Worm (Caenorhabditis elegans): Measurements from ENCODE around the gene Y81G3A.2.
"Not testable (repeated sequence)": the region's sequence is repeated elsewhere in the genome, so short reads cannot be mapped to it uniquely, and the experiment has no call there.

Gene Y81G3A.2

ce11 chrII:13080607-13081006 lies at the start of gene Y81G3A.2:
TSS of gene Y81G3A.2 (plus strand) at chrII:13080907.
- not testable (repeated sequence) for TF ChIP-seq dao-5, him-1, W03F9.2 (tag; optimal IDR thresholded peaks at IDR 0.05)

ce11 chrII:13031649-13032191 lies 49.0 kb upstream of the Y81G3A.2 start, which contains the start of gene F18A11.2:
TSS of gene F18A11.2 (plus strand) at chrII:13031699.
- not testable (repeated sequence) for TF ChIP-seq W03F9.2, dao-5, him-1 (tag; optimal IDR thresholded peaks at IDR 0.05)

ce11 chrII:13036717-13037116 lies 44.0 kb upstream of the Y81G3A.2 start, which contains the start of gene F18A11.3:
TSS of gene F18A11.3 (minus strand) at chrII:13036841.
- no peak for TF ChIP-seq dao-5 (tag; optimal IDR thresholded peaks at IDR 0.05)
- TF ChIP-seq him-1 (tag; optimal IDR thresholded peaks at IDR 0.05): no peak

ce11 chrII:13043433-13044054 lies 37.2 kb upstream of the Y81G3A.2 start, which contains the start of gene puf-6:
TSS of gene puf-6 (minus strand) at chrII:13043445.
- not testable (repeated sequence) for TF ChIP-seq dao-5, W03F9.2, him-1 (tag; optimal IDR thresholded peaks at IDR 0.05)

ce11 chrII:13047106-13047505 lies 33.6 kb upstream of the Y81G3A.2 start, which contains the start of gene F42G4.7:
TSS of gene F42G4.7 (minus strand) at chrII:13047290.
- not testable (repeated sequence) for TF ChIP-seq dao-5, him-1, W03F9.2 (tag; optimal IDR thresholded peaks at IDR 0.05)

ce11 chrII:13047609-13048008 lies 33.1 kb upstream of the Y81G3A.2 start, which contains the start of gene F42G4.2:
TSS of gene F42G4.2 (plus strand) at chrII:13047909.
- not testable (repeated sequence) for TF ChIP-seq W03F9.2, him-1, dao-5 (tag; optimal IDR thresholded peaks at IDR 0.05)

- no peak for TF ChIP-seq W03F9.2 (tag; optimal IDR thresholded peaks at IDR 0.05)
- TF ChIP-seq him-1 (tag; optimal IDR thresholded peaks at IDR 0.05): no peak
- TF ChIP-seq dao-5 (tag; optimal IDR thresholded peaks at IDR 0.05): no peak
Observed at ce11 chrII:13050050-13050449, 30.7 kb upstream of the Y81G3A.2 start.

ce11 chrII:13053443-13053842 lies 27.3 kb upstream of the Y81G3A.2 start:
- TF ChIP-seq W03F9.2 (tag; optimal IDR thresholded peaks at IDR 0.05) (no peak), him-1 (tag; optimal IDR thresholded peaks at IDR 0.05) (no peak), dao-5 (tag; optimal IDR thresholded peaks at IDR 0.05) (no peak)

ce11 chrII:13056580-13056979 lies 24.1 kb upstream of the Y81G3A.2 start, which contains the start of gene zyx-1:
TSS of gene zyx-1 (plus strand) at chrII:13056910.
- TF ChIP-seq him-1 (tag; optimal IDR thresholded peaks at IDR 0.05) (no peak), W03F9.2 (tag; optimal IDR thresholded peaks at IDR 0.05) (no peak), dao-5 (tag; optimal IDR thresholded peaks at IDR 0.05) (no peak)

- TF ChIP-seq him-1 (tag; optimal IDR thresholded peaks at IDR 0.05) (no peak), dao-5 (tag; optimal IDR thresholded peaks at IDR 0.05) (no peak), W03F9.2 (tag; optimal IDR thresholded peaks at IDR 0.05) (no peak)
Observed at ce11 chrII:13059196-13059595, 21.5 kb upstream of the Y81G3A.2 start.

ce11 chrII:13065251-13065650 lies 15.5 kb upstream of the Y81G3A.2 start:
- TF ChIP-seq W03F9.2 (tag; optimal IDR thresholded peaks at IDR 0.05) (no peak), dao-5 (tag; optimal IDR thresholded peaks at IDR 0.05) (no peak), him-1 (tag; optimal IDR thresholded peaks at IDR 0.05) (no peak)

- TF ChIP-seq W03F9.2 (tag; optimal IDR thresholded peaks at IDR 0.05): no peak
- no peak for TF ChIP-seq him-1 (tag; optimal IDR thresholded peaks at IDR 0.05)
- TF ChIP-seq dao-5 (tag; optimal IDR thresholded peaks at IDR 0.05): no peak
Observed at ce11 chrII:13066777-13067290, 13.9 kb upstream of the Y81G3A.2 start.

ce11 chrII:13073102-13073501 lies 7.6 kb upstream of the Y81G3A.2 start, which contains the start of gene F42G4.5:
TSS of gene F42G4.5 (plus strand) at chrII:13073480.
- TF ChIP-seq W03F9.2 (tag; optimal IDR thresholded peaks at IDR 0.05) (no peak), him-1 (tag; optimal IDR thresholded peaks at IDR 0.05) (no peak), dao-5 (tag; optimal IDR thresholded peaks at IDR 0.05) (no peak)

- no peak for TF ChIP-seq dao-5 (tag; optimal IDR thresholded peaks at IDR 0.05)
- TF ChIP-seq him-1 (tag; optimal IDR thresholded peaks at IDR 0.05): no peak
- TF ChIP-seq W03F9.2 (tag; optimal IDR thresholded peaks at IDR 0.05): no peak
Observed at ce11 chrII:13073742-13074141, 7.0 kb upstream of the Y81G3A.2 start.

Measured in whole organism, L4/young adult.